Worm (Caenorhabditis elegans): ENCODE measurements around the gene tab-1.

The tab-1 gene

DNA sequence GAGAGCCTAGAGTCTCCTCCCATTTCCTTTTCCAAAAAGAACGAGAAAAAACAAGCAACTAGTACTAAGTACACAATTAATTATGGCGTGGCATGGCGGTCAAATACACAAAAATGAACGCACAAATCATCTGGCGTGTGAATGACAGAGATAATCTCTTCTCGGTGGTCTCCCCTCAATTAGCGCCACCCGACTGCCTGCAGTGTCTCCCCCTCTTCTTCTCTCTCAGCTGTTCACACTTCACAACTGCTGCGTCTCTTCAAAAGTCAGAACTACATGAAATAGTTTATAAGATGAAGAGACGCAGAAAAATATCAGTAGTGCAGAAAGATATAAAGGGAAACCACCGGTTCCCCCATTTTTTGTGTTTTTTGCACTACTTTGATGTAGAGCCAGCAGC is 24.3 kb downstream of the tab-1 start (continued):
- TF ChIP-seq hlh-15 (tag; optimal IDR thresholded peaks at IDR 0.05): no peak
- TF ChIP-seq pat-9 (tag; optimal IDR thresholded peaks at IDR 0.05): no peak
- TF ChIP-seq ceh-14 (tag; optimal IDR thresholded peaks at IDR 0.05): peak; percentile 68
- peak; percentile 50 for TF ChIP-seq dmd-4 (tag; optimal IDR thresholded peaks at IDR 0.05; ENCODE audit: borderline replicate concordance)
- TF ChIP-seq nhr-11 (tag; optimal IDR thresholded peaks at IDR 0.05): no peak
- TF ChIP-seq dve-1 (tag; optimal IDR thresholded peaks at IDR 0.05): no peak
- TF ChIP-seq hlh-6 (tag; optimal IDR thresholded peaks at IDR 0.05): no peak
- TF ChIP-seq unc-55 (GFP tag; optimal IDR thresholded peaks at IDR 0.05): peak; percentile 87
- no peak for TF ChIP-seq pag-3 (tag; optimal IDR thresholded peaks at IDR 0.05; ENCODE audit: borderline replicate concordance)
- TF ChIP-seq ttx-3 (tag; optimal IDR thresholded peaks at IDR 0.05): peak; percentile 16
- no peak for TF ChIP-seq T23F11.4 (GFP tag; optimal IDR thresholded peaks at IDR 0.05)
- peak; percentile 51 for TF ChIP-seq ceh-34 (tag; optimal IDR thresholded peaks at IDR 0.05)
- peak; percentile 49 for TF ChIP-seq ceh-2 (tag; optimal IDR thresholded peaks at IDR 0.05)
- TF ChIP-seq F13H6.1 (tag; optimal IDR thresholded peaks at IDR 0.05): peak; percentile 20
- TF ChIP-seq pha-4 (tag; optimal IDR thresholded peaks at IDR 0.05): no peak
- TF ChIP-seq che-1 (tag; optimal IDR thresholded peaks at IDR 0.05): no peak
- TF ChIP-seq syd-9 (tag; optimal IDR thresholded peaks at IDR 0.05): no peak
- TF ChIP-seq tbx-7 (tag; optimal IDR thresholded peaks at IDR 0.05): no peak
- no peak for TF ChIP-seq K09A11.1 (tag; optimal IDR thresholded peaks at IDR 0.05; ENCODE audit: insufficient read depth)
- no peak for TF ChIP-seq K02D7.2 (tag; optimal IDR thresholded peaks at IDR 0.05)
- no peak for TF ChIP-seq eyg-1 (tag; optimal IDR thresholded peaks at IDR 0.05)
- TF ChIP-seq ceh-6 (GFP tag; optimal IDR thresholded peaks at IDR 0.05): no peak
- no peak for TF ChIP-seq hlh-8 (tag; optimal IDR thresholded peaks at IDR 0.05)
- no peak for TF ChIP-seq ama-1 (optimal IDR thresholded peaks at IDR 0.05)
- no peak for TF ChIP-seq mec-3 (tag; optimal IDR thresholded peaks at IDR 0.05; ENCODE audit: borderline replicate concordance)
- TF ChIP-seq ceh-48 (tag; optimal IDR thresholded peaks at IDR 0.05): no peak
- peak; percentile 21 for TF ChIP-seq ceh-19 (GFP tag; optimal IDR thresholded peaks at IDR 0.05)
- TF ChIP-seq ceh-31 (tag; optimal IDR thresholded peaks at IDR 0.05): peak; percentile 73
- TF ChIP-seq gmeb-2 (tag; optimal IDR thresholded peaks at IDR 0.05): no peak
- TF ChIP-seq sox-2 (GFP tag; IDR thresholded peaks at IDR 0.05): no peak
- TF ChIP-seq nhr-232 (tag; optimal IDR thresholded peaks at IDR 0.05): no peak
- no peak for TF ChIP-seq madf-2 (tag; optimal IDR thresholded peaks at IDR 0.05)
- no peak for TF ChIP-seq unc-42 (tag; optimal IDR thresholded peaks at IDR 0.05)
- no peak for TF ChIP-seq pqm-1 (tag; optimal IDR thresholded peaks at IDR 0.05)

ce11 chrII:6828073-6828900 is 25.2 kb downstream of the tab-1 start:
- TF ChIP-seq dmd-4 (tag; optimal IDR thresholded peaks at IDR 0.05; ENCODE audit: borderline replicate concordance): peak; percentile 21
- no peak for TF ChIP-seq pag-3 (tag; optimal IDR thresholded peaks at IDR 0.05; ENCODE audit: borderline replicate concordance)
- peak; percentile 91 for TF ChIP-seq unc-42 (tag; optimal IDR thresholded peaks at IDR 0.05)
- TF ChIP-seq syd-9 (tag; optimal IDR thresholded peaks at IDR 0.05): peak; percentile 10
- peak; percentile 19 for TF ChIP-seq ceh-2 (tag; optimal IDR thresholded peaks at IDR 0.05)
- TF ChIP-seq fkh-6 (tag; optimal IDR thresholded peaks at IDR 0.05): no peak
- no peak for TF ChIP-seq hlh-30 (tag; optimal IDR thresholded peaks at IDR 0.05; ENCODE audit: insufficient read depth)
- peak; percentile 9 for TF ChIP-seq ceh-19 (GFP tag; optimal IDR thresholded peaks at IDR 0.05)
- peak; percentile 72 for TF ChIP-seq ceh-31 (tag; optimal IDR thresholded peaks at IDR 0.05)
- TF ChIP-seq ceh-34 (tag; optimal IDR thresholded peaks at IDR 0.05): peak; percentile 53

- TF ChIP-seq hlh-30 (tag; optimal IDR thresholded peaks at IDR 0.05; ENCODE audit: insufficient read depth) (peak; percentile 8), hlh-6 (tag; optimal IDR thresholded peaks at IDR 0.05) (no peak), hlh-8 (tag; optimal IDR thresholded peaks at IDR 0.05) (no peak), dmd-4 (tag; optimal IDR thresholded peaks at IDR 0.05; ENCODE audit: borderline replicate concordance) (no peak), rnt-1 (tag; optimal IDR thresholded peaks at IDR 0.05) (peak; percentile 17), tbx-2 (tag; optimal IDR thresholded peaks at IDR 0.05) (peak; percentile 30), che-1 (tag; optimal IDR thresholded peaks at IDR 0.05) (no peak), nfya-1 (tag; optimal IDR thresholded peaks at IDR 0.05) (peak; percentile 67)
These were observed 26.0 kb downstream of the tab-1 start for ce11 chrII:6829108-6829507.

All from whole organism, late embryonic.